ENCODE assay signal across 1 fruit fly cellular context in genomic region chr2L:3469869-3470268, dm6.
TF ChIP-seq lines count a peak whose summit lies in the region.

Gene Pif1 (minus strand): TSS chr2L:3470004.
Gene CG31776 (plus strand): TSS chr2L:3470182.

TF ChIP-seq in whole organism, embryonic, 481 proteins besides CTCF, POLR2A, EP300 and RAD21 (continued from another document):
- TF ChIP-seq Oaz (GFP tag; IDR thresholded peaks at IDR 0.05; lab: Robert Waterston, UW) (no peak), Sin3A (optimal IDR thresholded peaks at IDR 0.05; lab: Kevin White, UChicago) (peak; percentile 49), Myb (GFP tag; optimal IDR thresholded peaks at IDR 0.05; lab: Kevin White, UChicago) (peak; percentile 99), Doc3 (GFP tag; IDR thresholded peaks at IDR 0.05; lab: Robert Waterston, UW; ENCODE audit: partially characterized antibody) (peak; percentile 76), CG9817 (tag; optimal IDR thresholded peaks at IDR 0.05; lab: Kevin White, UChicago) (no peak), disco-r (GFP tag; optimal IDR thresholded peaks at IDR 0.05; lab: Kevin White, UChicago) (no peak), H15 (GFP tag; IDR thresholded peaks at IDR 0.05; lab: Robert Waterston, UW) (no peak), sna (GFP tag; IDR thresholded peaks at IDR 0.05; lab: Robert Waterston, UW; ENCODE audit: partially characterized antibody) (peak; percentile 73), ssp (GFP tag; IDR thresholded peaks at IDR 0.05; lab: Robert Waterston, UW) (peak; percentile 69), Ets97D (GFP tag; optimal IDR thresholded peaks at IDR 0.05; lab: Kevin White, UChicago) (peak; percentile 51), Nf-YA (GFP tag; IDR thresholded peaks at IDR 0.05; lab: Robert Waterston, UW) (no peak), CG17186 (GFP tag; optimal IDR thresholded peaks at IDR 0.05; lab: Kevin White, UChicago) (peak; percentile 88), CG15514 (GFP tag; optimal IDR thresholded peaks at IDR 0.05; lab: Kevin White, UChicago) (peak; percentile 64), Med (GFP tag; lab: Kevin White, UChicago) (peak; percentile 82), knrl (GFP tag; IDR thresholded peaks at IDR 0.05; lab: Robert Waterston, UW; ENCODE audit: partially characterized antibody) (peak; percentile 66), CG7839 (tag; optimal IDR thresholded peaks at IDR 0.05; lab: Kevin White, UChicago) (no peak), CG30020 (tag; optimal IDR thresholded peaks at IDR 0.05; lab: Kevin White, UChicago) (peak; percentile 24), trem (tag; optimal IDR thresholded peaks at IDR 0.05; lab: Kevin White, UChicago) (peak; percentile 83), CG13287 (GFP tag; IDR thresholded peaks at IDR 0.05; lab: Robert Waterston, UW; ENCODE audit: partially characterized antibody) (peak; percentile 82), Dp (GFP tag; optimal IDR thresholded peaks at IDR 0.05; lab: Kevin White, UChicago) (peak; percentile 47), pita (GFP tag; optimal IDR thresholded peaks at IDR 0.05; lab: Kevin White, UChicago) (peak; percentile 69), gfzf (GFP tag; optimal IDR thresholded peaks at IDR 0.05; lab: Kevin White, UChicago) (peak; percentile 55), tll (GFP tag; optimal IDR thresholded peaks at IDR 0.05; lab: Kevin White, UChicago) (peak in 1 of 2 experiments; percentile 39), CG14860 (GFP tag; IDR thresholded peaks at IDR 0.05; lab: Robert Waterston, UW; ENCODE audit: partially characterized antibody) (peak; percentile 63; the same call in 2 of the 3 replicates), toy (GFP tag; IDR thresholded peaks at IDR 0.05; lab: Robert Waterston, UW) (no peak), aop (GFP tag; IDR thresholded peaks at IDR 0.05; lab: Robert Waterston, UW) (no peak), CG7963 (GFP tag; IDR thresholded peaks at IDR 0.05; lab: Robert Waterston, UW; ENCODE audit: partially characterized antibody) (peak; percentile 66; the same call in 2 of the 3 replicates), CG3995 (GFP tag; optimal IDR thresholded peaks at IDR 0.05; lab: Kevin White, UChicago) (peak; percentile 78), CG33213 (GFP tag; optimal IDR thresholded peaks at IDR 0.05; lab: Kevin White, UChicago) (peak; percentile 32), crp (GFP tag; optimal IDR thresholded peaks at IDR 0.05; lab: Kevin White, UChicago) (peak; percentile 89 to 98), CG6791 (GFP tag; IDR thresholded peaks at IDR 0.05; lab: Robert Waterston, UW; ENCODE audit: partially characterized antibody) (peak; percentile 92), MESR4 (GFP tag; optimal IDR thresholded peaks at IDR 0.05; lab: Kevin White, UChicago) (peak; percentile 44)
